Worm (Caenorhabditis elegans) whole organism, late embryonic: Measurements from ENCODE around the gene F02E11.3.

Experiments
- F13H6.1 ChIP-seq: sonication (generic microtip); optimal IDR thresholded peaks from 2 replicates; lab custom pipeline; 2016; ENCODE audit warnings: missing genetic modification characterization, missing compliant biosample characterization
- K02D7.2 ChIP-seq: sonication (generic microtip); optimal IDR thresholded peaks from 2 replicates; lab custom pipeline; 2017; ENCODE audit warnings: mild to moderate bottlenecking, missing genetic modification characterization, missing compliant biosample characterization
- K09A11.1 ChIP-seq: sonication (generic microtip); optimal IDR thresholded peaks from 2 replicates; lab custom pipeline; 2017; ENCODE audit warnings: antibody characterized with exemption, mild to moderate bottlenecking, missing genetic modification characterization, missing compliant biosample characterization; ENCODE audit not compliant: insufficient read depth
- Y22D7AL.16 ChIP-seq: sonication (generic microtip); optimal IDR thresholded peaks from 2 replicates; lab custom pipeline; 2016; ENCODE audit warnings: missing genetic modification characterization, missing compliant biosample characterization
- ceh-14 ChIP-seq: sonication (generic microtip); optimal IDR thresholded peaks from 2 replicates; lab custom pipeline; 2016; ENCODE audit warnings: missing genotype, missing genetic modification characterization, missing compliant biosample characterization
- ceh-19 ChIP-seq: fragments of 200-800 bp; sonication (Bioruptor generic); optimal IDR thresholded peaks from 2 replicates; lab custom pipeline; 2018; ENCODE audit warnings: mild to moderate bottlenecking, missing genetic modification characterization, missing compliant biosample characterization
- ceh-22 ChIP-seq: sonication (generic microtip); optimal IDR thresholded peaks from 2 replicates; lab custom pipeline; 2017; ENCODE audit warnings: missing biosample characterization, missing genetic modification characterization
- ceh-24 ChIP-seq: sonication (generic microtip); optimal IDR thresholded peaks from 2 replicates; lab custom pipeline; 2016; ENCODE audit warnings: mild to moderate bottlenecking, missing genetic modification characterization, missing compliant biosample characterization
- ceh-31 ChIP-seq: sonication (generic microtip); optimal IDR thresholded peaks from 2 replicates; lab custom pipeline; 2016; ENCODE audit warnings: missing genetic modification characterization, missing compliant biosample characterization
- ceh-34 ChIP-seq: sonication (generic microtip); optimal IDR thresholded peaks from 2 replicates; lab custom pipeline; 2016; ENCODE audit warnings: mild to moderate bottlenecking, missing genetic modification characterization, missing compliant biosample characterization
- ceh-45 ChIP-seq: fragments of 200-800 bp; sonication (Bioruptor generic); IDR thresholded peaks from 2 replicates; pipeline ENCODE4 v1.3.6; 2022; ENCODE audit warnings: missing genetic modification reagents, missing genetic modification characterization, missing compliant biosample characterization
- ceh-48 ChIP-seq: sonication (generic microtip); optimal IDR thresholded peaks from 2 replicates; lab custom pipeline; 2016; ENCODE audit warnings: missing genetic modification characterization, inconsistent platforms, missing compliant biosample characterization
- ceh-6 ChIP-seq: fragments of 200-800 bp; sonication (Bioruptor generic); optimal IDR thresholded peaks from 2 replicates; lab custom pipeline; 2018; ENCODE audit warnings: mild to moderate bottlenecking, missing genetic modification characterization, missing compliant biosample characterization
- ceh-9 ChIP-seq: sonication (generic microtip); optimal IDR thresholded peaks from 2 replicates; lab custom pipeline; 2016; ENCODE audit warnings: mild to moderate bottlenecking, missing genetic modification characterization, inconsistent platforms, missing compliant biosample characterization
- dve-1 ChIP-seq: sonication (generic microtip); optimal IDR thresholded peaks from 2 replicates; lab custom pipeline; 2017; ENCODE audit warnings: antibody characterized with exemption, mild to moderate bottlenecking, missing genetic modification characterization, missing compliant biosample characterization
- eyg-1 ChIP-seq: sonication (generic microtip); optimal IDR thresholded peaks from 2 replicates; lab custom pipeline; 2016; ENCODE audit warnings: missing genotype, missing genetic modification characterization, missing compliant biosample characterization
- fax-1 ChIP-seq: sonication (generic microtip); optimal IDR thresholded peaks from 2 replicates; lab custom pipeline; 2016; ENCODE audit warnings: missing genotype, missing genetic modification characterization, missing compliant biosample characterization
- fkh-6 ChIP-seq: sonication (generic microtip); optimal IDR thresholded peaks from 2 replicates; lab custom pipeline; 2016; ENCODE audit warnings: missing genetic modification characterization, missing compliant biosample characterization
- gmeb-2 ChIP-seq: sonication (generic microtip); optimal IDR thresholded peaks from 2 replicates; lab custom pipeline; 2016; ENCODE audit warnings: missing genetic modification characterization, inconsistent platforms, missing compliant biosample characterization
- hlh-13 ChIP-seq: fragments of 200-800 bp; sonication (Bioruptor generic); optimal IDR thresholded peaks from 2 replicates; lab custom pipeline; 2018; ENCODE audit warnings: mild to moderate bottlenecking, missing genetic modification characterization, missing compliant biosample characterization
- hlh-30 ChIP-seq: sonication (generic microtip); optimal IDR thresholded peaks from 2 replicates; lab custom pipeline; 2017; ENCODE audit warnings: antibody characterized with exemption, missing genetic modification characterization, missing compliant biosample characterization; ENCODE audit not compliant: insufficient read depth
- hlh-6 ChIP-seq: sonication (generic microtip); optimal IDR thresholded peaks from 2 replicates; lab custom pipeline; 2016; ENCODE audit warnings: missing genotype, missing genetic modification characterization, missing compliant biosample characterization
- hlh-8 ChIP-seq: sonication (generic microtip); optimal IDR thresholded peaks from 2 replicates; lab custom pipeline; 2016; ENCODE audit warnings: missing genotype, missing genetic modification characterization, missing compliant biosample characterization
- lim-6 ChIP-seq: sonication (generic microtip); optimal IDR thresholded peaks from 2 replicates; lab custom pipeline; 2016; ENCODE audit warnings: missing genetic modification characterization, missing compliant biosample characterization
- nfya-1 ChIP-seq: sonication (generic microtip); optimal IDR thresholded peaks from 2 replicates; lab custom pipeline; 2017; ENCODE audit warnings: missing genetic modification characterization, mild to moderate bottlenecking, missing compliant biosample characterization, antibody characterized with exemption, moderate library complexity
- nhr-232 ChIP-seq: sonication (generic microtip); optimal IDR thresholded peaks from 2 replicates; lab custom pipeline; 2016; ENCODE audit warnings: missing genetic modification characterization, missing compliant biosample characterization
- odd-2 ChIP-seq: sonication (generic microtip); optimal IDR thresholded peaks from 2 replicates; lab custom pipeline; 2017; ENCODE audit warnings: antibody characterized with exemption, mild to moderate bottlenecking, missing genetic modification characterization, missing compliant biosample characterization
- pax-1 ChIP-seq: fragments of 150-350 bp; optimal IDR thresholded peaks from 2 replicates; lab custom pipeline; 2014; ENCODE audit warnings: missing biosample characterization, missing genetic modification characterization
- pqm-1 ChIP-seq: sonication (generic microtip); optimal IDR thresholded peaks from 2 replicates; lab custom pipeline; 2016; ENCODE audit warnings: missing genetic modification characterization, missing compliant biosample characterization
- rnt-1 ChIP-seq: sonication (generic microtip); optimal IDR thresholded peaks from 2 replicates; lab custom pipeline; 2016; ENCODE audit warnings: missing genetic modification characterization, missing compliant biosample characterization
- sdc-2 ChIP-seq: sonication (generic microtip); optimal IDR thresholded peaks from 2 replicates; lab custom pipeline; 2016; ENCODE audit warnings: missing genotype, missing genetic modification characterization, missing compliant biosample characterization
- sox-4 ChIP-seq: sonication (generic microtip); optimal IDR thresholded peaks from 2 replicates; lab custom pipeline; 2017; ENCODE audit warnings: mild to moderate bottlenecking, missing genetic modification characterization, inconsistent platforms, missing compliant biosample characterization
- syd-9 ChIP-seq: sonication (generic microtip); optimal IDR thresholded peaks from 2 replicates; lab custom pipeline; 2016; ENCODE audit warnings: mild to moderate bottlenecking, missing genetic modification characterization, moderate library complexity, missing compliant biosample characterization
- tbx-2 ChIP-seq: sonication (generic microtip); optimal IDR thresholded peaks from 2 replicates; lab custom pipeline; 2016; ENCODE audit warnings: missing genetic modification characterization, missing compliant biosample characterization
- tbx-7 ChIP-seq: sonication (generic microtip); optimal IDR thresholded peaks from 2 replicates; lab custom pipeline; 2016; ENCODE audit warnings: missing genotype, missing genetic modification characterization, missing compliant biosample characterization
- ttx-3 ChIP-seq: sonication (generic microtip); optimal IDR thresholded peaks from 2 replicates; lab custom pipeline; 2016; ENCODE audit warnings: missing genetic modification reagents, missing genetic modification characterization, missing compliant biosample characterization
- unc-42 ChIP-seq: sonication (generic microtip); optimal IDR thresholded peaks from 2 replicates; lab custom pipeline; 2016; ENCODE audit warnings: missing genotype, missing genetic modification characterization, missing compliant biosample characterization
- unc-55 ChIP-seq: sonication (generic microtip); optimal IDR thresholded peaks from 2 replicates; lab custom pipeline; 2017; ENCODE audit warnings: missing biosample characterization, missing genetic modification reagents, missing genetic modification characterization
- ztf-16 ChIP-seq: sonication (generic microtip); optimal IDR thresholded peaks from 2 replicates; lab custom pipeline; 2017; ENCODE audit warnings: missing genetic modification characterization, missing compliant biosample characterization

F02E11.3 gene

ce11 chrII:3230422-3230821 is 44.4 kb downstream of the F02E11.3 start, which contains the start of gene srh-297:
TSS of gene srh-297 (minus strand) at chrII:3230522.
- no peak for TF ChIP-seq dve-1 (tag; lab: Kevin White, UChicago)

ce11 chrII:3225780-3226179 is 49.0 kb downstream of the F02E11.3 start, which contains the start of gene ZC239.17:
TSS of gene ZC239.17 (minus strand) at chrII:3225880.
- no peak for TF ChIP-seq unc-55 (GFP tag; lab: Kevin White, UChicago)
- TF ChIP-seq ceh-34, result no peak
- no peak for TF ChIP-seq sox-4 (tag; lab: Kevin White, UChicago)
- no peak for TF ChIP-seq fkh-6 (tag; lab: Kevin White, UChicago)
- no peak for TF ChIP-seq ceh-24 (tag; lab: Kevin White, UChicago)
- no peak for TF ChIP-seq ceh-6 (GFP tag; lab: Kevin White, UChicago)
- no peak for TF ChIP-seq K02D7.2 (tag; lab: Kevin White, UChicago)
- no peak for TF ChIP-seq ceh-19 (GFP tag; lab: Kevin White, UChicago)
- TF ChIP-seq syd-9, result no peak
- no peak for TF ChIP-seq hlh-8 (tag; lab: Kevin White, UChicago)
- no peak for TF ChIP-seq hlh-30 (tag; lab: Kevin White, UChicago)
- TF ChIP-seq rnt-1, result no peak
- no peak for TF ChIP-seq tbx-2 (tag; lab: Kevin White, UChicago)

DNA sequence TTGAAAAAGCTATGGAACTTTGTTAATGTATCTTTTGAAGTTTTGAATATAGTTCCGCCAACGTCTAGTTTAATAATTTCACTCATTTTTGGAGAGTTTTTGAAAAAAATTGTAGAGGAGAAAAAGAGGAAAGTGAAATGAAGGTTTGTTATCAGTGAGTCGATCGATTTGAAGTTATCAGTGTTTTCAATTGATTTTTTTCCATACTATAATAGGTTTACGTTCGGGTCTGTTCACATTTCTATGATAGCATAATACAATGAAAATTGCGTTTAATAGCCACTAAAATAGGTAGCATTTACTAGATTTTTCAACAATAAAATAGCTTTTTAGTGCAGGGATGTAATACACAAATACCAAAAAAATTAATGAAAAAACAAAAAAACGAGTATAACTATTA is 49.6 kb downstream of the F02E11.3 start, which contains the start of gene ZC239.16:
Gene ZC239.16 (minus strand): TSS at position 120 of the 400 bp plus-strand sequence.
- TF ChIP-seq pax-1 (no peak), K09A11.1 (tag; lab: Kevin White, UChicago) (no peak), nhr-232 (tag; lab: Kevin White, UChicago) (no peak), ceh-19 (GFP tag; lab: Kevin White, UChicago) (no peak), pqm-1 (no peak), ceh-45 (GFP tag; lab: Robert Waterston, UW) (no peak), lim-6 (tag; lab: Kevin White, UChicago) (no peak), tbx-2 (tag; lab: Kevin White, UChicago) (no peak), gmeb-2 (no peak), tbx-7 (tag; lab: Kevin White, UChicago) (no peak), hlh-30 (tag; lab: Kevin White, UChicago) (no peak), ceh-14 (tag; lab: Kevin White, UChicago) (no peak), ceh-48 (tag; lab: Kevin White, UChicago) (no peak), F13H6.1 (no peak)

DNA sequence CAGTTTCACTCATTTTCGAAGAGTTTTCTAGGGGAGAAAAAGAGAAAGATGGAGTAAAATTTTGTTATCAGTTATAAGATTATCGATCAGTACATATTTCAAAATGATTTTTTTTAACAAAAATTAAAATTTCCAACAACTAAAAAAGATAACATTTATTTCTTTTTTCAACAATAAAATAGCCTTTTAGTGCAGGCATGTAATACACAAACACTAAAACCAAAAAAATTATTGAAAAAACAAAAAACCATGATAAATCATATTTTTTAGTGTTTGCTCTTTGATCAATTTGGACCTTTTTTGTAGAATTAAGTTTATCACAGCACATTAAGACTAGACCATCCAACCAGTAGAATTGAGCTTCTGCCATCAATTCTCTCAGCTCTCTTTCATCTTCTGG is 50.2 kb downstream of the F02E11.3 start, which contains the start of gene ZC239.15:
Gene ZC239.15 (minus strand): TSS at position 101 of the 400 bp plus-strand sequence.
- TF ChIP-seq gmeb-2, result no peak
- no peak for TF ChIP-seq eyg-1 (tag; lab: Kevin White, UChicago)
- no peak for TF ChIP-seq sdc-2
- TF ChIP-seq ztf-16, result no peak
- TF ChIP-seq ceh-22, result no peak
- TF ChIP-seq odd-2, result no peak
- TF ChIP-seq ceh-14 (tag; lab: Kevin White, UChicago), result no peak
- TF ChIP-seq ttx-3 (tag; lab: Kevin White, UChicago), result no peak
- TF ChIP-seq ceh-45 (GFP tag; lab: Robert Waterston, UW), result no peak
- TF ChIP-seq hlh-13, result no peak
- TF ChIP-seq unc-42 (tag; lab: Kevin White, UChicago), result no peak
- TF ChIP-seq lim-6 (tag; lab: Kevin White, UChicago), result no peak
- TF ChIP-seq ceh-31 (tag; lab: Kevin White, UChicago), result no peak
- TF ChIP-seq nfya-1 (tag; lab: Kevin White, UChicago), result no peak
- no peak for TF ChIP-seq fkh-6 (tag; lab: Kevin White, UChicago)
- no peak for TF ChIP-seq Y22D7AL.16 (tag; lab: Kevin White, UChicago)
- TF ChIP-seq fax-1 (tag; lab: Kevin White, UChicago), result no peak
- no peak for TF ChIP-seq hlh-6
- no peak for TF ChIP-seq ceh-9 (tag; lab: Kevin White, UChicago)
